Worm (Caenorhabditis elegans): ENCODE measurements around the gene nhr-76.

The nhr-76 gene

ce11 chrIV:620324-620723, 7.0 kb upstream of the nhr-76 start (continued):
- peak; percentile 55 for TF ChIP-seq ceh-9 (tag; optimal IDR thresholded peaks at IDR 0.05)
- TF ChIP-seq ceh-22 (tag; optimal IDR thresholded peaks at IDR 0.05) = peak; percentile 13
- TF ChIP-seq ceh-6 (GFP tag; optimal IDR thresholded peaks at IDR 0.05) = peak; percentile 79
- TF ChIP-seq hlh-15 (tag; optimal IDR thresholded peaks at IDR 0.05) = peak; percentile 9
- TF ChIP-seq pat-9 (tag; optimal IDR thresholded peaks at IDR 0.05) = peak; percentile 64
- TF ChIP-seq pqm-1 (tag; optimal IDR thresholded peaks at IDR 0.05) = no peak
- no peak for TF ChIP-seq pax-1 (tag; optimal IDR thresholded peaks at IDR 0.05)
- peak; percentile 5 for TF ChIP-seq eyg-1 (tag; optimal IDR thresholded peaks at IDR 0.05)
- TF ChIP-seq ceh-19 (GFP tag; optimal IDR thresholded peaks at IDR 0.05) = peak; percentile 80
- peak; percentile 66 for TF ChIP-seq ref-2 (tag; optimal IDR thresholded peaks at IDR 0.05)
- TF ChIP-seq zip-5 (tag; optimal IDR thresholded peaks at IDR 0.05) = peak; percentile 36
- TF ChIP-seq dve-1 (tag; optimal IDR thresholded peaks at IDR 0.05) = peak; percentile 61
- TF ChIP-seq ceh-2 (tag; optimal IDR thresholded peaks at IDR 0.05) = peak; percentile 34
- TF ChIP-seq pros-1 (tag; optimal IDR thresholded peaks at IDR 0.05) = no peak
- TF ChIP-seq ceh-48 (tag; optimal IDR thresholded peaks at IDR 0.05) = peak; percentile 56
- TF ChIP-seq K02D7.2 (tag; optimal IDR thresholded peaks at IDR 0.05) = peak; percentile 57
- TF ChIP-seq ceh-18 (tag; optimal IDR thresholded peaks at IDR 0.05) = peak; percentile 53
- TF ChIP-seq F13H6.1 (tag; optimal IDR thresholded peaks at IDR 0.05) = peak; percentile 38
- TF ChIP-seq syd-9 (tag; optimal IDR thresholded peaks at IDR 0.05) = peak; percentile 60
- no peak for TF ChIP-seq nhr-11 (tag; optimal IDR thresholded peaks at IDR 0.05)
- TF ChIP-seq tbx-2 (tag; optimal IDR thresholded peaks at IDR 0.05) = peak; percentile 64
- peak; percentile 64 for TF ChIP-seq ztf-16 (tag; optimal IDR thresholded peaks at IDR 0.05)
- peak; percentile 67 for TF ChIP-seq che-1 (tag; optimal IDR thresholded peaks at IDR 0.05)
- TF ChIP-seq rnt-1 (tag; optimal IDR thresholded peaks at IDR 0.05) = peak; percentile 71
- peak; percentile 69 for TF ChIP-seq hlh-6 (tag; optimal IDR thresholded peaks at IDR 0.05)
- TF ChIP-seq ahr-1 (tag; optimal IDR thresholded peaks at IDR 0.05) = peak; percentile 22
- no peak for TF ChIP-seq ets-4 (tag; optimal IDR thresholded peaks at IDR 0.05)
- TF ChIP-seq odd-2 (tag; optimal IDR thresholded peaks at IDR 0.05) = peak; percentile 65
- peak; percentile 78 for TF ChIP-seq sox-4 (tag; optimal IDR thresholded peaks at IDR 0.05)
- peak; percentile 49 for TF ChIP-seq hlh-13 (GFP tag; optimal IDR thresholded peaks at IDR 0.05)
- TF ChIP-seq sox-2 (GFP tag; IDR thresholded peaks at IDR 0.05) = peak; percentile 50
- no peak for TF ChIP-seq unc-42 (tag; optimal IDR thresholded peaks at IDR 0.05)
- peak; percentile 37 for TF ChIP-seq T23F11.4 (GFP tag; optimal IDR thresholded peaks at IDR 0.05)
- TF ChIP-seq pag-3 (tag; optimal IDR thresholded peaks at IDR 0.05; ENCODE audit: borderline replicate concordance) = no peak

ce11 chrIV:622989-623388, 4.3 kb upstream of the nhr-76 start:
- TF ChIP-seq che-1 (tag; optimal IDR thresholded peaks at IDR 0.05) (no peak), fax-1 (tag; optimal IDR thresholded peaks at IDR 0.05) (no peak), nfya-1 (tag; optimal IDR thresholded peaks at IDR 0.05) (no peak), hlh-8 (tag; optimal IDR thresholded peaks at IDR 0.05) (no peak), hlh-30 (tag; optimal IDR thresholded peaks at IDR 0.05; ENCODE audit: insufficient read depth) (no peak), K09A11.1 (tag; optimal IDR thresholded peaks at IDR 0.05; ENCODE audit: insufficient read depth) (no peak), fkh-6 (tag; optimal IDR thresholded peaks at IDR 0.05) (no peak)

- no peak for TF ChIP-seq dve-1 (tag; optimal IDR thresholded peaks at IDR 0.05)
These were observed 3.5 kb upstream of the nhr-76 start for ce11 chrIV:623876-624275.
